Worm (Caenorhabditis elegans): Measurements from ENCODE around the gene lon-3.

Gene lon-3

ce11 chrV:12181310-12181709 lies 17.1 kb downstream of the lon-3 start, which contains the start of gene elpc-3:
elpc-3 (minus strand) TSS chrV:12181410.
- TF ChIP-seq ama-1 (optimal IDR thresholded peaks at IDR 0.05) = no peak
- TF ChIP-seq ama-1 (GFP tag; optimal IDR thresholded peaks at IDR 0.05) = peak in 1 of 2 experiments; percentile 27
- TF ChIP-seq ztf-22 (GFP tag; optimal IDR thresholded peaks at IDR 0.05) = no peak

ce11 chrV:12179338-12179737 lies 19.1 kb downstream of the lon-3 start, which contains the start of gene clec-224:
clec-224 (minus strand) TSS chrV:12179438.
- TF ChIP-seq hsf-1 (GFP tag; IDR thresholded peaks at IDR 0.05) (no peak), sea-2 (GFP tag; IDR thresholded peaks at IDR 0.05) (no peak), B0035.1 (tag; optimal IDR thresholded peaks at IDR 0.05) (no peak), attf-5 (GFP tag; optimal IDR thresholded peaks at IDR 0.05) (no peak), snpc-3.4 (tag; optimal IDR thresholded peaks at IDR 0.05) (no peak), nhr-179 (tag; optimal IDR thresholded peaks at IDR 0.05) (no peak), lin-35 (GFP tag; optimal IDR thresholded peaks at IDR 0.05) (no peak), nhr-90 (tag; optimal IDR thresholded peaks at IDR 0.05) (no peak), B0019.2 (GFP tag; conservative IDR thresholded peaks at IDR 0.05) (no peak), F55B11.4 (tag; optimal IDR thresholded peaks at IDR 0.05; ENCODE audit: borderline replicate concordance, insufficient read depth) (no peak), Y53G8AR.9 (GFP tag; conservative IDR thresholded peaks at IDR 0.05) (no peak), ztf-26 (tag; optimal IDR thresholded peaks at IDR 0.05) (no peak), madf-10 (tag; optimal IDR thresholded peaks at IDR 0.05) (no peak), ceh-100 (GFP tag; IDR thresholded peaks at IDR 0.05) (no peak), hlh-26 (GFP tag; conservative IDR thresholded peaks at IDR 0.05) (no peak), rec-8 (tag; optimal IDR thresholded peaks at IDR 0.05) (no peak)

- no peak for TF ChIP-seq B0261.1 (tag; optimal IDR thresholded peaks at IDR 0.05)
- no peak for TF ChIP-seq F22D6.2 (tag; optimal IDR thresholded peaks at IDR 0.05)
- no peak for TF ChIP-seq lir-1 (GFP tag; conservative IDR thresholded peaks at IDR 0.05)
- no peak for TF ChIP-seq nhr-120 (GFP tag; IDR thresholded peaks at IDR 0.05)
- no peak for TF ChIP-seq hlh-12 (tag; optimal IDR thresholded peaks at IDR 0.05)
- no peak for TF ChIP-seq snpc-1.1 (tag; optimal IDR thresholded peaks at IDR 0.05; ENCODE audit: insufficient read depth)
- TF ChIP-seq egrh-3 (GFP tag; IDR thresholded peaks at IDR 0.05) = no peak
- TF ChIP-seq bed-2 (GFP tag; IDR thresholded peaks at IDR 0.05) = no peak
- no peak for TF ChIP-seq nhr-27 (tag; optimal IDR thresholded peaks at IDR 0.05)
- no peak for TF ChIP-seq cebp-1 (GFP tag; IDR thresholded peaks at IDR 0.05)
- TF ChIP-seq cebp-1 (tag; optimal IDR thresholded peaks at IDR 0.05) = no peak
- no peak for TF ChIP-seq T07F8.4 (tag; optimal IDR thresholded peaks at IDR 0.05)
- no peak for TF ChIP-seq pha-4 (tag; optimal IDR thresholded peaks at IDR 0.05)
- no peak for TF ChIP-seq zim-3 (tag; optimal IDR thresholded peaks at IDR 0.05)
- no peak for TF ChIP-seq F23B12.7 (tag; optimal IDR thresholded peaks at IDR 0.05; ENCODE audit: insufficient read depth)
- TF ChIP-seq ztf-3 (GFP tag; optimal IDR thresholded peaks at IDR 0.05) = no peak
- no peak for TF ChIP-seq C06A6.2 (GFP tag; conservative IDR thresholded peaks at IDR 0.05)
- TF ChIP-seq F33H1.4 (GFP tag; IDR thresholded peaks at IDR 0.05) = no peak
- no peak for TF ChIP-seq ceh-91 (GFP tag; IDR thresholded peaks at IDR 0.05)
Observed at ce11 chrV:12170114-12170513, 28.3 kb downstream of the lon-3 start, which contains the start of gene ZK863.1. ZK863.1 (minus strand) TSS chrV:12170214.

All from whole organism, young adult.